Worm (Caenorhabditis elegans): ENCODE measurements around the gene nhr-184.

ce11 chrV:2251774-2252173 lies 37.5 kb upstream of the nhr-184 start:
- no peak for TF ChIP-seq nhr-12 (tag; optimal IDR thresholded peaks at IDR 0.05)
- TF ChIP-seq snpc-4 (tag; optimal IDR thresholded peaks at IDR 0.05), result no peak
- no peak for TF ChIP-seq ceh-43 (GFP tag; optimal IDR thresholded peaks at IDR 0.05)
- no peak for TF ChIP-seq nhr-2 (tag; optimal IDR thresholded peaks at IDR 0.05)

Data from whole organism, mixed stage, embryonic.